Fruit fly (Drosophila melanogaster): Measurements from ENCODE around the gene FASN1.

The FASN1 gene

DNA sequence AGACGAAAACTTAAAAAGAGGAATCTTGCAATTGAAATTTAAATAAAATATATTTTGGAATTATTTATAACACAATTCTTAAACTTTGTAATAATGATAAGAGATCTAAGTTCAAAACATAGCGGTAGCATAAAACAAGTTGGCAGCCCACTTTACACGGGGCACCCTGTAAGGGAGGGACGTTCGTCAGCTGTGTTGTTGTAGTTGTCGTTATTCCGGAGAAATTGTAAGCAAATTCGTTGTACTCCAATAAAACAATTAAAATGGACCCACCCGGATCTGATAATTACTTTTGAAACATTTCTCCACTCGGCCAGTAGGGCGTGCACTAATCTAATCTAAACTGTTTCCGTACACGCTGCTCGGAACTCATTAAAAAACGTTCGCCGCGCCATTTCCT is 26.0 kb upstream of the FASN1 start, which contains the start of gene GABPI (continued):
- TF ChIP-seq CG7271 (tag; optimal IDR thresholded peaks at IDR 0.05) (no peak), CG15269 (tag; optimal IDR thresholded peaks at IDR 0.05) (no peak), crp (GFP tag; optimal IDR thresholded peaks at IDR 0.05) (peak; percentile 2 to 86), CG17568 (GFP tag; optimal IDR thresholded peaks at IDR 0.05) (no peak), grau (tag; optimal IDR thresholded peaks at IDR 0.05) (no peak), CG11456 (GFP tag; IDR thresholded peaks at IDR 0.05) (no peak), CG8924 (tag; optimal IDR thresholded peaks at IDR 0.05) (no peak), CG15514 (GFP tag; optimal IDR thresholded peaks at IDR 0.05) (peak; percentile 32), Dref (GFP tag; IDR thresholded peaks at IDR 0.05) (peak; percentile 37), slbo (GFP tag; IDR thresholded peaks at IDR 0.05) (no peak), CG4707 (GFP tag; optimal IDR thresholded peaks at IDR 0.05) (peak; percentile 19), trem (tag; optimal IDR thresholded peaks at IDR 0.05) (peak; percentile 99), Sry-δ (GFP tag; optimal IDR thresholded peaks at IDR 0.05) (peak; percentile 3), E2f2 (GFP tag; IDR thresholded peaks at IDR 0.05) (peak; percentile 93), CG42726 (GFP tag; IDR thresholded peaks at IDR 0.05; ENCODE audit: partially characterized antibody) (peak; percentile 63; the same call in 1 of the 2 replicates), CG14710 (tag; optimal IDR thresholded peaks at IDR 0.05) (peak; percentile 9), MESR4 (GFP tag; optimal IDR thresholded peaks at IDR 0.05) (peak; percentile 44), cad (GFP tag; optimal IDR thresholded peaks at IDR 0.05) (peak; percentile 50), phol (tag; optimal IDR thresholded peaks at IDR 0.05) (peak; percentile 4), fd102C (GFP tag; optimal IDR thresholded peaks at IDR 0.05) (peak; percentile 24), da (GFP tag; optimal IDR thresholded peaks at IDR 0.05) (no peak), Jarid2 (GFP tag; optimal IDR thresholded peaks at IDR 0.05) (no peak), CG34422 (GFP tag; IDR thresholded peaks at IDR 0.05) (peak; percentile 76; the same call in 2 of the 3 replicates), CG4617 (GFP tag; optimal IDR thresholded peaks at IDR 0.05; ENCODE audit: borderline replicate concordance) (peak; percentile 35), CHES-1-like (GFP tag; optimal IDR thresholded peaks at IDR 0.05) (peak; percentile 6), Taf1 (GFP tag; IDR thresholded peaks at IDR 0.05) (no peak), Dp (GFP tag; optimal IDR thresholded peaks at IDR 0.05) (peak; percentile 86), CG32532 (GFP tag; IDR thresholded peaks at IDR 0.05) (peak; percentile 44; the same call in 1 of the 2 replicates), stwl (tag; optimal IDR thresholded peaks at IDR 0.05) (peak; percentile 54), CG1024 (GFP tag; IDR thresholded peaks at IDR 0.05) (0 out of 2 replicates have a peak, but pooled peaks have one; percentile 15), Stat92E (GFP tag; optimal IDR thresholded peaks at IDR 0.05) (peak in 1 of 3 experiments; percentile 55), nmo (GFP tag; optimal IDR thresholded peaks at IDR 0.05) (peak; percentile 12), CG1647 (GFP tag; optimal IDR thresholded peaks at IDR 0.05) (no peak), CG10431 (GFP tag; optimal IDR thresholded peaks at IDR 0.05) (peak; percentile 38), fru (optimal IDR thresholded peaks at IDR 0.05) (no peak), Bgb (GFP tag; IDR thresholded peaks at IDR 0.05; ENCODE audit: partially characterized antibody) (peak; percentile 15; the same call in 1 of the 2 replicates), corto (GFP tag; optimal IDR thresholded peaks at IDR 0.05) (no peak), CG2116 (GFP tag; optimal IDR thresholded peaks at IDR 0.05) (peak; percentile 18), ase (GFP tag; IDR thresholded peaks at IDR 0.05) (no peak), CG30020 (tag; optimal IDR thresholded peaks at IDR 0.05) (peak; percentile 51), hbn (GFP tag; IDR thresholded peaks at IDR 0.05; ENCODE audit: partially characterized antibody) (0 out of 2 replicates have a peak, but pooled peaks have one; percentile 18), HLHmδ (GFP tag; optimal IDR thresholded peaks at IDR 0.05) (no peak), NfI (GFP tag; optimal IDR thresholded peaks at IDR 0.05) (peak; percentile 59), YL-1 (GFP tag; optimal IDR thresholded peaks at IDR 0.05) (no peak), maf-S (GFP tag; optimal IDR thresholded peaks at IDR 0.05) (no peak)
